Fruit fly (Drosophila melanogaster) whole organism, prepupa: ENCODE data around the gene CG31635.

Experiments used
- Blimp-1 ChIP-seq: fragments of 200-800 bp; sonication (Bioruptor generic); optimal IDR thresholded peaks from 3 replicates; lab custom pipeline; 2017; ENCODE audit warnings: missing biosample characterization, missing genetic modification characterization, mild to moderate bottlenecking, moderate library complexity, missing genetic modification reagents
- CG10631 ChIP-seq: fragments of 200-800 bp; sonication (Bioruptor generic); optimal IDR thresholded peaks from 2 replicates; lab custom pipeline; 2016; ENCODE audit warnings: missing biosample characterization, missing genetic modification characterization
- CG10669 ChIP-seq: fragments of 200-800 bp; sonication (Bioruptor generic); optimal IDR thresholded peaks from 3 replicates; lab custom pipeline; 2018; ENCODE audit warnings: missing biosample characterization, mild to moderate bottlenecking, missing genetic modification characterization, moderate library complexity
- CG11294 ChIP-seq: fragments of 200-800 bp; sonication (Bioruptor generic); IDR thresholded peaks from 2 replicates; pipeline ENCODE4 v1.3.6; 2022; ENCODE audit warnings: missing biosample characterization, missing genetic modification characterization
- CG11762 ChIP-seq: fragments of 200-800 bp; sonication (Bioruptor generic); optimal IDR thresholded peaks from 3 replicates; lab custom pipeline; 2016; ENCODE audit warnings: missing biosample characterization, missing genetic modification characterization; ENCODE audit not compliant: insufficient read depth
- CG15336 ChIP-seq: fragments of 200-800 bp; sonication (Bioruptor generic); IDR thresholded peaks from 2 replicates; pipeline ENCODE4 v1.3.6; 2022; ENCODE audit warnings: missing biosample characterization, missing genetic modification characterization
- CG1621 ChIP-seq: fragments of 200-800 bp; sonication (Bioruptor generic); optimal IDR thresholded peaks from 3 replicates; lab custom pipeline; 2018; ENCODE audit warnings: missing biosample characterization, mild to moderate bottlenecking, missing genetic modification characterization
- CG16779 ChIP-seq: fragments of 200-800 bp; sonication (Bioruptor generic); optimal IDR thresholded peaks from 3 replicates; lab custom pipeline; 2017; ENCODE audit warnings: missing biosample characterization, mild to moderate bottlenecking, missing genetic modification characterization
- CG3032 ChIP-seq: fragments of 200-800 bp; optimal IDR thresholded peaks from 2 replicates; lab custom pipeline; 2019; ENCODE audit warnings: missing biosample characterization, mild to moderate bottlenecking, missing genetic modification characterization, moderate library complexity
- CG32006 ChIP-seq: fragments of 200-800 bp; sonication (Bioruptor generic); optimal IDR thresholded peaks from 3 replicates; lab custom pipeline; 2017; ENCODE audit warnings: missing biosample characterization, mild to moderate bottlenecking, missing genetic modification characterization
- CG4318 ChIP-seq: fragments of 200-800 bp; sonication (Bioruptor generic); optimal IDR thresholded peaks from 3 replicates; lab custom pipeline; 2017; ENCODE audit warnings: missing biosample characterization, mild to moderate bottlenecking, missing genetic modification characterization
- CG6163 ChIP-seq: fragments of 200-800 bp; sonication (Bioruptor generic); IDR thresholded peaks from 3 replicates; pipeline ENCODE4 v1.3.6; 2022; ENCODE audit warnings: missing biosample characterization, missing genetic modification characterization
- CG6276 ChIP-seq: fragments of 200-800 bp; sonication (Bioruptor generic); optimal IDR thresholded peaks from 2 replicates; lab custom pipeline; 2017; ENCODE audit warnings: missing biosample characterization, mild to moderate bottlenecking, missing genetic modification characterization
- CG6854 ChIP-seq: fragments of 200-800 bp; sonication (Bioruptor generic); optimal IDR thresholded peaks from 2 replicates; lab custom pipeline; 2017; ENCODE audit warnings: missing biosample characterization, mild to moderate bottlenecking, missing genetic modification characterization
- CG7368 ChIP-seq: fragments of 200-800 bp; sonication (Bioruptor generic); optimal IDR thresholded peaks from 3 replicates; lab custom pipeline; 2016; ENCODE audit warnings: missing biosample characterization, missing genetic modification characterization
- CG8119 ChIP-seq: fragments of 200-800 bp; sonication (Bioruptor generic); IDR thresholded peaks from 3 replicates; pipeline ENCODE4 v1.3.6; 2022; ENCODE audit warnings: missing biosample characterization, missing genetic modification characterization
- CG8319 ChIP-seq: fragments of 200-800 bp; sonication (Bioruptor generic); optimal IDR thresholded peaks from 3 replicates; lab custom pipeline; 2016; ENCODE audit warnings: missing biosample characterization, missing genetic modification characterization
- Eip75B ChIP-seq: fragments of 200-800 bp; sonication (Bioruptor generic); optimal IDR thresholded peaks from 3 replicates; lab custom pipeline; 2016; ENCODE audit warnings: missing biosample characterization, missing genetic modification characterization
- Eip78C ChIP-seq: fragments of 200-800 bp; sonication (Bioruptor generic); peaks from one replicate; lab custom pipeline; 2016; ENCODE audit warnings: missing biosample characterization, missing genetic modification characterization
- Eip93F ChIP-seq: fragments of 200-800 bp; sonication (Bioruptor generic); optimal IDR thresholded peaks from 2 replicates; lab custom pipeline; 2016; ENCODE audit warnings: missing biosample characterization, mild to moderate bottlenecking, missing genetic modification characterization
- Ets21C ChIP-seq: fragments of 200-800 bp; sonication (Bioruptor generic); optimal IDR thresholded peaks from 3 replicates; lab custom pipeline; 2016; ENCODE audit warnings: missing biosample characterization, missing genetic modification characterization
- Ets96B ChIP-seq: fragments of 200-800 bp; optimal IDR thresholded peaks from 2 replicates; lab custom pipeline; 2019; ENCODE audit warnings: missing biosample characterization, mild to moderate bottlenecking, missing genetic modification characterization, moderate library complexity
- Gug ChIP-seq: fragments of 200-800 bp; sonication (Bioruptor generic); IDR thresholded peaks from 2 replicates; pipeline ENCODE4 v1.3.6; 2022; ENCODE audit warnings: missing biosample characterization, missing genetic modification characterization
- Smox ChIP-seq: fragments of 200-800 bp; sonication (Bioruptor generic); optimal IDR thresholded peaks from 3 replicates; lab custom pipeline; 2016; ENCODE audit warnings: missing biosample characterization, missing genetic modification characterization
- Sox102F ChIP-seq: fragments of 200-800 bp; sonication (Bioruptor generic); optimal IDR thresholded peaks from 2 replicates; lab custom pipeline; 2016; ENCODE audit warnings: missing biosample characterization, mild to moderate bottlenecking, missing genetic modification characterization
- Sox14 ChIP-seq: fragments of 200-800 bp; sonication (Bioruptor generic); optimal IDR thresholded peaks from 3 replicates; lab custom pipeline; 2016; ENCODE audit warnings: missing biosample characterization, missing genetic modification characterization
- Sox15 ChIP-seq: fragments of 200-800 bp; sonication (Bioruptor generic); optimal IDR thresholded peaks from 3 replicates; lab custom pipeline; 2016; ENCODE audit warnings: missing biosample characterization, missing genetic modification characterization
- achi ChIP-seq: fragments of 200-800 bp; sonication (Bioruptor generic); optimal IDR thresholded peaks from 3 replicates; lab custom pipeline; 2016; ENCODE audit warnings: missing biosample characterization, missing genetic modification characterization
- acj6 ChIP-seq: fragments of 200-800 bp; sonication (Bioruptor generic); optimal IDR thresholded peaks from 3 replicates; lab custom pipeline; 2016; ENCODE audit warnings: missing biosample characterization, missing genetic modification characterization
- cyc ChIP-seq: fragments of 200-800 bp; sonication (Bioruptor generic); optimal IDR thresholded peaks from 3 replicates; lab custom pipeline; 2016; ENCODE audit warnings: missing biosample characterization, missing genetic modification characterization
- dsx ChIP-seq: fragments of 200-800 bp; optimal IDR thresholded peaks from 3 replicates; lab custom pipeline; 2019; ENCODE audit warnings: missing biosample characterization, mild to moderate bottlenecking, missing genetic modification characterization, moderate library complexity; ENCODE audit not compliant: poor library complexity, severe bottlenecking
- eg ChIP-seq: fragments of 200-800 bp; sonication (Bioruptor generic); IDR thresholded peaks from 3 replicates; pipeline ENCODE4 v1.3.6; 2022; ENCODE audit warnings: missing biosample characterization, missing genetic modification characterization
- esn ChIP-seq: fragments of 200-800 bp; sonication (Bioruptor generic); optimal IDR thresholded peaks from 2 replicates; lab custom pipeline; 2016; ENCODE audit warnings: missing biosample characterization, mild to moderate bottlenecking, missing genetic modification characterization, moderate library complexity
- fd85E ChIP-seq: fragments of 200-800 bp; sonication (Bioruptor generic); optimal IDR thresholded peaks from 3 replicates; lab custom pipeline; 2016; ENCODE audit warnings: missing biosample characterization, missing genetic modification characterization
- pdm3 ChIP-seq: fragments of 200-800 bp; sonication (Bioruptor generic); optimal IDR thresholded peaks from 3 replicates; lab custom pipeline; 2016; ENCODE audit warnings: missing biosample characterization, missing genetic modification characterization
- salr ChIP-seq, 2 experiments: fragments of 200-800 bp; sonication (Bioruptor generic); optimal IDR thresholded peaks; 3 replicates each; lab custom pipeline; 2016 to 2018; ENCODE audit warnings: missing biosample characterization in 2 of 2, missing genetic modification characterization in 2 of 2, mild to moderate bottlenecking in 1 of 2
- spab ChIP-seq: fragments of 200-800 bp; sonication (Bioruptor generic); optimal IDR thresholded peaks from 2 replicates; lab custom pipeline; 2017; ENCODE audit warnings: missing biosample characterization, mild to moderate bottlenecking, missing genetic modification characterization, missing genetic modification reagents
- ss ChIP-seq, 2 experiments: fragments of 200-800 bp; sonication (Bioruptor generic); optimal IDR thresholded peaks; 2 replicates in 1 of 2; 3 replicates in 1 of 2; lab custom pipeline; 2017 to 2018; ENCODE audit warnings: mild to moderate bottlenecking in 2 of 2, missing biosample characterization in 2 of 2, missing genetic modification characterization in 2 of 2, moderate library complexity in 1 of 2
- svp ChIP-seq: fragments of 200-800 bp; sonication (Bioruptor generic); peaks from one replicate; lab custom pipeline; 2016; ENCODE audit warnings: missing biosample characterization, missing genetic modification characterization
- topi ChIP-seq: fragments of 200-800 bp; sonication (Bioruptor generic); optimal IDR thresholded peaks from 3 replicates; lab custom pipeline; 2016; ENCODE audit warnings: missing biosample characterization, missing genetic modification characterization

CG31635 gene

DNA sequence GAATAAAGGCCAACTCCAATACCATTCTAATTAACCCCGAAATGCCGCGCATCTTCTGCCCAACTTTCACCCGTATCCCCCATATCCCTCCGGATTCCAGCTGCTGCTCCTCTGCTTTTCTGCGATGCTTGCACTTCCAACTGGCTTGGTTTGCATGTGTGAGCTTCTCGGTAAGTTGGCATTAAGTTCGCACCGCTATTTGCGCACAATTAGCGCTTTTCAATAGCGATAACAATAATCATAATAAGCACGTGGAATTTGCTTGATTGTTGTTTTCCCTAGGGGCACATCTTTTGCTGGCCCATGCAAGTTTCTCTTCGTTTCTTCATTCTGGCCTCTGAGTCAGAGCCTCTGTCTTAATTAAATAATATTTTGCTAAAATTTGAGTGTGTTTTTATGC, 26.9 kb downstream of the CG31635 start:
- TF ChIP-seq acj6 (GFP tag; lab: Kevin White, UChicago): no peak
- no peak for TF ChIP-seq CG6276
- TF ChIP-seq CG3032 (tag; lab: Kevin White, UChicago): no peak
- TF ChIP-seq topi (GFP tag; lab: Kevin White, UChicago): no peak
- no peak for TF ChIP-seq Ets96B (tag; lab: Kevin White, UChicago)
- no peak for TF ChIP-seq Eip93F
- TF ChIP-seq CG1621 (tag; lab: Kevin White, UChicago): no peak
- no peak for TF ChIP-seq CG16779 (tag; lab: Kevin White, UChicago)
- no peak for TF ChIP-seq CG10669 (GFP tag; lab: Kevin White, UChicago)
- TF ChIP-seq CG15336: no peak
- no peak for TF ChIP-seq CG6854 (GFP tag; lab: Kevin White, UChicago)

DNA sequence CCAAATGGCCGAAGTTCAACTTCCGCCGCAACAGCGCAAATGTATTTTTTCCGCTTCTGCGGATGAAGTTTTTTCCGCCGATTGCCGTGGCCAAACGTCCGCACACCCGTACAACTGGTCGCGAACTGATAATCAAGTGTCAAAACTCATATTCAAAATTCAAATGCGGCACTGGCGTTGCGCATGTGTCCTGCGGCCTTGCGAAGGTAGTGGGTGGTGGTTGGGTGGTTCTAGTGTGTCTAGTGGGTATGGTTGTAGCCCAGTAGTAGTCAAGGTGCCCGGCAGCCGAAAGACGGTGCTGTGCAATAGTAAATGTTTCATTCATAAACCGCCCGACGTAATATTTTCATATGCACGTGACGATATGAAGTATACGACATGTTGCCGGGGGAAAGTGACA, 27.3 kb downstream of the CG31635 start, which contains the start of gene DIP-iota:
Gene DIP-iota (minus strand): TSS at position 101 of the 400 bp plus-strand sequence.
- no peak for TF ChIP-seq CG3032 (tag; lab: Kevin White, UChicago)
- no peak for TF ChIP-seq achi

DNA sequence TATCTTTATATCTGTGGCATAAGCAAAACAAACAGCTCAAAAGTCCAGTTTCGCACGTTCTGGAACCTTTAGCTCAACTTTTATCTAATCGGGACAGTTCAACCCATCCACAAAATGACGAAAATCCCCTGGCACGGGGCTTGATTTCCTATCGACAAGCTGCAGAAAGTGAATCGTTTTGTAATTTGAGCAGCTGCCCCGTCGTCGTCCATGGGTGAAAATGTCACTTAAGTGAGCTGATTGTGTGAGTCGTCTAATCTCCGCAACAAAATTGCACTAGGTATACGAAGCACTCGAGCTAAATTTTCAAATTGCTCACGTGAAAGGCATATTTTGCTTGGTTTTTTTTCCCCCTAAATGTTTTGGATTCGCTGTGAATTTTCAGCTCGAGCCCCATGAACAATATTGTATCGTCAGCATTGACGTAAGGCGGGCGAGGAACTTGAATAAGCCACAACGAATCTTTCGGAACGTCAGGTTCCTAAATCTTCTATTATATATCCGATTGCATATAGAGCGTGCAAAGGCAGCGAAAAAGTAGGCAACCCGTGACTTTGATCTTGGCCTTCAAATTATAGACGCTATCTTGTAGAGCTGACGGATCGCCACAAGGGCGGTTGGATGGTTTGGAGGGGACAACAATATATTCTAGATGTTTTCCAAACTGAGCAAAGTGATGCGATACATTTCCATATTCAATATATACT, 34.5 kb downstream of the CG31635 start:
- TF ChIP-seq svp (GFP tag; lab: Kevin White, UChicago): peak; percentile 36
- no peak for TF ChIP-seq CG4318 (GFP tag; lab: Kevin White, UChicago)

DNA sequence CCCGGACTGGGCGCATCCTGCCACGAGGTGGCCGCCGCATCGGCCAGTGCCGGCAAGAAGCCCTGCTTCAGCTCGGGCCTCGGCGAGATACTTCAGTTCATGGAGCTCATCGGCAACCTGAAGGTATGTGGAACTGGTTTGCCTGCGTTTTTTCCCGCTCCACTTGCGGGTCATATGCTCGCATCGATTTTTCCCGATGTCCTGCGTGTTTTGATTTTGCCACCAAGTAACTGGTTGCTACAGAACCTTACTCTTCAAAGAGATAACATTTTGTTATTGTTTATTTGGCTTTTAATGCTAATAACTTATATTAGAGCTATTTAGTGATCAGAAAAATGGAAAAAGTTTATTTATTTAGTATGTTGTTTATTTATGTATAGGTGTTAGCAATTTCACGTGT, 35.8 kb downstream of the CG31635 start:
- TF ChIP-seq CG10669 (GFP tag; lab: Kevin White, UChicago) (no peak), CG32006 (GFP tag; lab: Kevin White, UChicago) (no peak), fd85E (GFP tag; lab: Kevin White, UChicago) (no peak), Gug (GFP tag; lab: Robert Waterston, UW) (no peak), Smox (GFP tag; lab: Kevin White, UChicago) (no peak), ss (GFP tag; optimal IDR thresholded peaks at IDR 0.05; lab: Kevin White, UChicago) (no peak), Sox14 (no peak), CG6854 (GFP tag; lab: Kevin White, UChicago) (no peak), Blimp-1 (no peak), CG11762 (GFP tag; lab: Kevin White, UChicago) (no peak), CG7368 (no peak), salr (GFP tag; optimal IDR thresholded peaks at IDR 0.05; lab: Kevin White, UChicago) (no peak), CG6163 (GFP tag; lab: Robert Waterston, UW) (no peak), eg (GFP tag; lab: Robert Waterston, UW) (no peak), spab (GFP tag; lab: Kevin White, UChicago) (no peak), esn (GFP tag; lab: Kevin White, UChicago) (no peak), Sox15 (no peak), Eip75B (GFP tag; lab: Kevin White, UChicago) (no peak), topi (GFP tag; lab: Kevin White, UChicago) (no peak)
- TF ChIP-seq, all 60 proteins: peak for 0

DNA sequence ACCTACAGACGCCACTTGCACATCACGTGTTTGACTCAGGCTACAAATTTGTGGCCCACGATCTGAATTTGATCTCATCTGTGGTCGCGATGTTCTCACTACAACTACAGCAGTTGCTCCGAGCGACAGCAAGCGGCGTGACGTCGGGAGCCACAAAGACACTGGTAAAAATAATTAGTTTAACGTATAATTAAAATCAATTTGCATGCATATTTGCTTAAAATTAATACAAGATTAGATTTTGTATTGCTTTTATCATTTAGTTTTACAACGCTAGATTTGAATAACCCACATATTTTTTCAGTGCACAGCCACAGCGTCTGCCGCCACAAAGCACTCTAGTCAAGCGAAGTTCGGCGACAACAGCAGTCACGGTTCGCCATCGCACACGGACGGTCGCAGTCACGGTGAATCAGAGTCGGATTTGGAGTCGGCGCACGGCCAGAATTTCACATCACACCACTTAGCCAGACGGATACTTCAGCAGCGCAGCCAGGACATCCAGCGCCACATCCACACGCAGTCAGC, 36.4 kb downstream of the CG31635 start:
- TF ChIP-seq CG11294 (peak; percentile 100), Ets96B (tag; lab: Kevin White, UChicago) (peak; percentile 100), CG6276 (peak; percentile 100), CG6854 (GFP tag; lab: Kevin White, UChicago) (peak; percentile 100), Ets21C (GFP tag; lab: Kevin White, UChicago) (peak; percentile 100), Sox15 (peak; percentile 100), Eip78C (GFP tag; lab: Kevin White, UChicago) (peak; percentile 100), cyc (GFP tag; lab: Kevin White, UChicago) (peak; percentile 100), CG11762 (GFP tag; lab: Kevin White, UChicago) (peak; percentile 100), CG10631 (peak; percentile 100), CG32006 (GFP tag; lab: Kevin White, UChicago) (peak; percentile 100), esn (GFP tag; lab: Kevin White, UChicago) (peak; percentile 100), CG15336 (peak; percentile 100), spab (GFP tag; lab: Kevin White, UChicago) (peak; percentile 100), Sox14 (peak; percentile 100), CG8319 (GFP tag; lab: Kevin White, UChicago) (peak; percentile 100), CG8119 (GFP tag; lab: Robert Waterston, UW) (peak; percentile 100), CG10669 (GFP tag; lab: Kevin White, UChicago) (peak; percentile 100), Smox (GFP tag; lab: Kevin White, UChicago) (peak; percentile 100), eg (GFP tag; lab: Robert Waterston, UW) (peak; percentile 100), Sox102F (GFP tag; lab: Kevin White, UChicago) (peak; percentile 100), dsx (GFP tag; lab: Kevin White, UChicago) (peak; percentile 100), Gug (GFP tag; lab: Robert Waterston, UW) (peak; percentile 100), pdm3 (GFP tag; lab: Kevin White, UChicago) (peak; percentile 100)
